Worm (Caenorhabditis elegans) whole organism, young adult: ENCODE data around the gene K08B12.3.

ENCODE experiments used
- B0261.1 ChIP-seq: sonication (generic microtip); optimal IDR thresholded peaks from 2 replicates; lab custom pipeline; 2016; ENCODE audit warnings: mild to moderate bottlenecking, missing genetic modification characterization, moderate library complexity, missing compliant biosample characterization
- F23B12.7 ChIP-seq: sonication (generic microtip); optimal IDR thresholded peaks from 2 replicates; lab custom pipeline; 2017; ENCODE audit warnings: missing genetic modification characterization, mild to moderate bottlenecking, missing compliant biosample characterization, antibody characterized with exemption, moderate library complexity; ENCODE audit not compliant: insufficient read depth
- F37B4.10 ChIP-seq: fragments of 200-800 bp; sonication (Bioruptor generic); IDR thresholded peaks from 2 replicates; pipeline ENCODE4 v1.3.6; 2022; ENCODE audit warnings: missing genetic modification characterization, missing compliant biosample characterization
- F39B2.1 ChIP-seq: fragments of 200-800 bp; sonication (Bioruptor generic); IDR thresholded peaks from 2 replicates; pipeline ENCODE4 v1.3.6; 2022; ENCODE audit warnings: missing genetic modification reagents, missing genetic modification characterization, missing compliant biosample characterization
- F52B5.7 ChIP-seq: sonication (generic microtip); optimal IDR thresholded peaks from 2 replicates; lab custom pipeline; 2016; ENCODE audit warnings: mild to moderate bottlenecking, missing genetic modification characterization, missing compliant biosample characterization
- F57A8.1 ChIP-seq: fragments of 200-800 bp; sonication (Bioruptor generic); optimal IDR thresholded peaks from 2 replicates; lab custom pipeline; 2018; ENCODE audit warnings: mild to moderate bottlenecking, missing genetic modification characterization, moderate library complexity, missing compliant biosample characterization
- K11D2.4 ChIP-seq: fragments of 200-800 bp; sonication (Bioruptor generic); IDR thresholded peaks from 2 replicates; pipeline ENCODE4 v1.3.6; 2022; ENCODE audit warnings: missing genetic modification reagents, missing genetic modification characterization, missing compliant biosample characterization
- Y53G8AR.9 ChIP-seq: fragments of 200-800 bp; sonication (Bioruptor generic); conservative IDR thresholded peaks from 2 replicates; pipeline ENCODE4 v1.3.6; 2022; ENCODE audit warnings: missing genetic modification reagents, missing genetic modification characterization, missing compliant biosample characterization
- ZK185.1 ChIP-seq: sonication (generic microtip); optimal IDR thresholded peaks from 2 replicates; lab custom pipeline; 2016; ENCODE audit warnings: mild to moderate bottlenecking, missing genetic modification characterization, missing compliant biosample characterization; ENCODE audit not compliant: poor library complexity, severe bottlenecking
- ama-1 ChIP-seq, 3 experiments: fragments of 150-350 bp in 1 of 3; sonication (generic microtip) in 2 of 3; optimal IDR thresholded peaks; 2 replicates each; lab custom pipeline; 2014 to 2018; ENCODE audit warnings: missing biosample characterization in 2 of 3, missing genetic modification characterization in 2 of 3, missing genetic modification reagents in 2 of 3
- attf-3 ChIP-seq: fragments of 200-800 bp; sonication (Bioruptor generic); conservative IDR thresholded peaks from 2 replicates; pipeline ENCODE4 v1.3.6; 2022; ENCODE audit warnings: missing genetic modification reagents, missing genetic modification characterization, missing compliant biosample characterization
- cebp-1 ChIP-seq, 2 experiments: fragments of 200-800 bp in 1 of 2; sonication (Bioruptor generic) in 1 of 2; sonication (generic microtip) in 1 of 2; IDR thresholded peaks in 1 of 2; optimal IDR thresholded peaks in 1 of 2; 2 replicates each; pipeline versions ENCODE4 v1.3.6 to Lab custom; 2017 to 2022; ENCODE audit warnings: missing compliant biosample characterization in 2 of 2, missing genetic modification characterization in 2 of 2, mild to moderate bottlenecking in 1 of 2, missing genetic modification reagents in 1 of 2, moderate library complexity in 1 of 2
- ceh-79 ChIP-seq: sonication (generic microtip); optimal IDR thresholded peaks from 2 replicates; lab custom pipeline; 2017; ENCODE audit warnings: mild to moderate bottlenecking, missing genetic modification characterization, missing compliant biosample characterization
- chd-7 ChIP-seq: sonication (generic microtip); optimal IDR thresholded peaks from 2 replicates; lab custom pipeline; 2016; ENCODE audit warnings: mild to moderate bottlenecking, missing genetic modification characterization, moderate library complexity, missing compliant biosample characterization
- dpl-1 ChIP-seq: fragments of 150-350 bp; optimal IDR thresholded peaks from 2 replicates; lab custom pipeline; 2014; ENCODE audit warnings: missing biosample characterization, missing genetic modification reagents, missing genetic modification characterization
- egrh-3 ChIP-seq: fragments of 200-800 bp; sonication (Bioruptor generic); IDR thresholded peaks from 2 replicates; pipeline ENCODE4 v1.3.6; 2022; ENCODE audit warnings: missing genetic modification reagents, missing genetic modification characterization, missing compliant biosample characterization
- fkh-3 ChIP-seq: sonication (generic microtip); optimal IDR thresholded peaks from 2 replicates; lab custom pipeline; 2016; ENCODE audit warnings: mild to moderate bottlenecking, missing genetic modification characterization, missing compliant biosample characterization
- gei-17 ChIP-seq: fragments of 200-800 bp; sonication (Bioruptor generic); optimal IDR thresholded peaks from 2 replicates; lab custom pipeline; 2018; ENCODE audit warnings: mild to moderate bottlenecking, missing genetic modification characterization, missing compliant biosample characterization
- hmg-20 ChIP-seq: fragments of 200-800 bp; sonication (Bioruptor generic); IDR thresholded peaks from 2 replicates; pipeline ENCODE4 v1.3.6; 2022; ENCODE audit warnings: missing genetic modification reagents, missing genetic modification characterization, missing compliant biosample characterization
- lin-26 ChIP-seq: fragments of 200-800 bp; sonication (Bioruptor generic); IDR thresholded peaks from 2 replicates; pipeline ENCODE4 v1.3.6; 2022; ENCODE audit warnings: missing genetic modification reagents, missing genetic modification characterization, missing compliant biosample characterization
- lin-35 ChIP-seq, 3 experiments: fragments of 150-350 bp in 2 of 3; sonication (generic microtip) in 1 of 3; optimal IDR thresholded peaks; 2 replicates each; lab custom pipeline; 2014 to 2018; ENCODE audit warnings: missing biosample characterization in 3 of 3, missing genetic modification characterization in 3 of 3, missing genetic modification reagents in 3 of 3
- lir-1 ChIP-seq: fragments of 200-800 bp; sonication (Bioruptor generic); conservative IDR thresholded peaks from 2 replicates; pipeline ENCODE4 v1.3.6; 2022; ENCODE audit warnings: missing genetic modification reagents, missing genetic modification characterization, missing compliant biosample characterization
- madf-3 ChIP-seq: fragments of 200-800 bp; sonication (Bioruptor generic); IDR thresholded peaks from 2 replicates; pipeline ENCODE4 v1.3.6; 2022; ENCODE audit warnings: missing genetic modification reagents, missing genetic modification characterization, missing compliant biosample characterization
- mcd-1 ChIP-seq: fragments of 200-800 bp; sonication (Bioruptor generic); IDR thresholded peaks from 2 replicates; pipeline ENCODE4 v1.3.6; 2022; ENCODE audit warnings: missing genetic modification reagents, missing genetic modification characterization, missing compliant biosample characterization
- mes-4 ChIP-seq: sonication (generic microtip); optimal IDR thresholded peaks from 2 replicates; lab custom pipeline; 2016; ENCODE audit warnings: missing genotype, missing genetic modification characterization, missing compliant biosample characterization
- nfya-2 ChIP-seq: fragments of 200-800 bp; sonication (Bioruptor generic); IDR thresholded peaks from 2 replicates; pipeline ENCODE4 v1.3.6; 2022; ENCODE audit warnings: missing genetic modification reagents, missing genetic modification characterization, missing compliant biosample characterization
- nfyb-1 ChIP-seq: fragments of 200-800 bp; sonication (Bioruptor generic); IDR thresholded peaks from 2 replicates; pipeline ENCODE4 v1.3.6; 2022; ENCODE audit warnings: missing genetic modification reagents, missing genetic modification characterization, missing compliant biosample characterization
- repo-1 ChIP-seq: sonication (generic microtip); optimal IDR thresholded peaks from 2 replicates; lab custom pipeline; 2017; ENCODE audit warnings: mild to moderate bottlenecking, missing genetic modification characterization, missing compliant biosample characterization
- zfh-2 ChIP-seq: fragments of 200-800 bp; sonication (Bioruptor generic); conservative IDR thresholded peaks from 2 replicates; pipeline ENCODE4 v1.3.6; 2022; ENCODE audit warnings: missing genetic modification reagents, missing genetic modification characterization, missing compliant biosample characterization
- ztf-18 ChIP-seq: sonication (generic microtip); optimal IDR thresholded peaks from 2 replicates; lab custom pipeline; 2016; ENCODE audit warnings: missing genotype, mild to moderate bottlenecking, missing genetic modification characterization, missing compliant biosample characterization

K08B12.3 gene

DNA sequence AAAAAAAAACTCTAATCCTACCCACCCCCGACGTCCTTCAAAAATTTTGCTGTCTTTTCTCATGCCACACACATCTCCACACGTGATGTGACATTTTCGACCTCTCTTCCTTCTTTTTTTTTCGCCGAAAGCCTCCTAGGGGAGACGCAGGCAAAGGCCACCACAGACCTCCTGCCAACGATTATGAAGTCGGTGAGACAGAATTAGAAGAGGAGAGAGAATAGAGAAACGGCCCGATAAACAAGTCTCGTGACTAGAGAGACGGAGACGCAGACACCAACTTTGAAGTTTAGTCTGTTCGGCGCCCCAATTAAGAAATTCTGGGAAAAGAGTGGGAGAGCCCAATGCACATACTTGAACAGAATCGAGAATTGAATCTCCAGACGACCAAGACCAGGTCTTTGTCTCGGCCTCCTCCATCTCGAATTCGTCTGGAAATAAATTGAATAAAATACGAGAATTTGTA lies 10.4 kb upstream of the K08B12.3 start (continued):
- TF ChIP-seq B0261.1 (tag; lab: Kevin White, UChicago) (peak; percentile 3), zfh-2 (peak; percentile 93), F39B2.1 (no peak), F57A8.1 (no peak), egrh-3 (GFP tag; lab: Robert Waterston, UW) (peak; percentile 45; the same call in 1 of the 2 replicates)
- TF ChIP-seq, all 124 proteins: peak for 63

DNA sequence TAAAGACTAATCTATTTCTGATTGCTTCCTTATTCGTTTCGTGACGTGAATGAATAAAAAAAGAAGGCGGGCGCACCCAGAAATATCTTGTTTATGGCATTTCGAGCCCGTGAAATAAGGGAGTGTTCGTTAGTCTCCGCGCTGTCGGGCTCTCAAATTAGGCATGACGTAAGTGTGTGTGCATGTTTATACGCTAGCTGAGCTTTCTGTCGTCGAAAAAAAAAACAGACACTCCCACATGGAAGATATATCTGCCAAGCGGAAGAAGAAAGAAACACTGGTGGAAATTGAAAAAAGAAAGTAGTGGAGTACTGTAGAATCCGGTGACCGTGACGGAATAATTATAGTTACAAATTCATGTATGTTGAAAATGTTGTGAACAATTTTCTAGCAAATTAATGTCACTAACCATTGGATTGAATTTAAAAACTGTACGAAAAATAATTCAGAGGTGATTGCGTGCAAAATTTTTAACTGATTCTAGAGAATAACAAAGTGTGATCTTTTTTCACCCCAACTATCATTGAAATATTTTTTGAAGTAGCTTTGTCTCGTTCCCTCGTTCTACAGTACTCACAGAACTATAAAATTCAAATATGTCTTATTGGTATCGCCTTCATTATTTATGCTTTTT lies 9.9 kb upstream of the K08B12.3 start:
- no peak for TF ChIP-seq F52B5.7 (tag; lab: Kevin White, UChicago)
- peak; percentile 52 for TF ChIP-seq Y53G8AR.9
- 0 out of 2 replicates have a peak, but pooled peaks have one; percentile 8 for TF ChIP-seq lin-26 (GFP tag; lab: Robert Waterston, UW)
- peak; percentile 64 for TF ChIP-seq ama-1 (optimal IDR thresholded peaks at IDR 0.05; lab: Kevin White, UChicago)
- no peak for TF ChIP-seq ama-1 (GFP tag; optimal IDR thresholded peaks at IDR 0.05; lab: Kevin White, UChicago)
- TF ChIP-seq F23B12.7 (tag; lab: Kevin White, UChicago), result peak; percentile 28
- TF ChIP-seq, all 124 proteins: peak for 4

DNA sequence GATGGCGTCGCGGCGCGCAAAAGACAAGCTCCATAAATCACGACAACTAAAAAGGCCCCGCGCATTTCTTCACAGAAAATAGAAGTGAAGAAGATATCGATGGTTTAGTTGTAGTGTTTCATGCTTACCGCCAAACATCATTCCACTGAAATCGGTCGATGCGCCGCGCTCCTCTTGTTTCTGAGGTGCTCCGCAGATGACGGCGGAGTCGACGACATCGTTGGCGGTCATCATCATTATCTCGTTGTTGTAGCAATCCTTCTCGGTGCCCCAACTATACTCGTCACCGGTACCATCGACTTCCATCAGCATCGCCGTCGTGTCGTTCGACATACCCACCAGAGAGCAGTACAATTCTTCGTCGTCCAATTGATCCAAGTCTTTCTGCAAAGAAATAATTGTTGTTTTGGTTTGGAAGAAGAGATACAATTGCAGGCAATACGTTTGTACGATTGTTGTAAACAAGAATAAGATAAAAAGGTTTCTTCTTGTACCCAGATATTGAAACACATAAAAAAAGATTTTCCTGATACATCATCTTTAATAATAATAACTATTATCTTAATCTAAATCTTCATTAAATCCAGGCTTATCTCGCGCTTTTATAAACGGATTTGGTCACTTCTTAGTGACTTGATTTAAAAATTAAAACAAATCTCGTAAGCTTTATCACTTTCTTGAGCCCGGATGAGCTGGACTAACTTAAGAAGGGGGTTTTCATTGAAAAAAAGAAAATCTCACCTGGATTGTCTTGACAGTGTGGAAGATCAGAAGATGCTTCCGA lies 9.0 kb upstream of the K08B12.3 start:
- TF ChIP-seq attf-3 (no peak), mcd-1 (GFP tag; lab: Robert Waterston, UW) (peak; percentile 36; the same call in 1 of the 2 replicates), K11D2.4 (GFP tag; lab: Robert Waterston, UW) (0 out of 2 replicates have a peak, but pooled peaks have one; percentile 28), lin-35 (GFP tag; optimal IDR thresholded peaks at IDR 0.05; lab: Kevin White, UChicago) (peak in 1 of 3 experiments; percentile 26), zfh-2 (peak; percentile 71), F37B4.10 (GFP tag; lab: Robert Waterston, UW) (no peak), madf-3 (0 out of 2 replicates have a peak, but pooled peaks have one; percentile 15), dpl-1 (GFP tag; lab: Kevin White, UChicago) (no peak), mes-4 (tag; lab: Kevin White, UChicago) (no peak), ceh-79 (tag; lab: Kevin White, UChicago) (no peak), chd-7 (tag; lab: Kevin White, UChicago) (peak; percentile 27), F52B5.7 (tag; lab: Kevin White, UChicago) (peak; percentile 29), ama-1 (optimal IDR thresholded peaks at IDR 0.05; lab: Kevin White, UChicago) (no peak), ama-1 (GFP tag; optimal IDR thresholded peaks at IDR 0.05; lab: Kevin White, UChicago) (no peak), hmg-20 (GFP tag; lab: Robert Waterston, UW) (peak; percentile 25; the same call in 1 of the 2 replicates), ZK185.1 (tag; lab: Kevin White, UChicago) (peak; percentile 6), lir-1 (GFP tag; lab: Robert Waterston, UW) (0 out of 2 replicates have a peak, but pooled peaks have one; percentile 15), fkh-3 (tag; lab: Kevin White, UChicago) (no peak), Y53G8AR.9 (0 out of 2 replicates have a peak, but pooled peaks have one; percentile 10), repo-1 (tag; lab: Kevin White, UChicago) (peak; percentile 56), nfya-2 (GFP tag; lab: Robert Waterston, UW) (0 out of 2 replicates have a peak, but pooled peaks have one; percentile 12), gei-17 (GFP tag; lab: Kevin White, UChicago) (peak; percentile 4), nfyb-1 (GFP tag; lab: Robert Waterston, UW) (peak; percentile 23), cebp-1 (GFP tag; IDR thresholded peaks at IDR 0.05; lab: Robert Waterston, UW) (no peak), cebp-1 (tag; optimal IDR thresholded peaks at IDR 0.05; lab: Kevin White, UChicago) (peak; percentile 30), ztf-18 (no peak)
